Fruit fly (Drosophila melanogaster) whole organism, embryonic: Measurements from ENCODE around the gene CG43367.

Source experiments
- CG10147 ChIP-seq: fragments of 200-800 bp; sonication (Bioruptor generic); optimal IDR thresholded peaks from 2 replicates; lab custom pipeline; 2019; ENCODE audit warnings: missing biosample characterization, mild to moderate bottlenecking, missing genetic modification characterization, moderate library complexity
- CG12104 ChIP-seq: fragments of 200-800 bp; sonication (Bioruptor generic); optimal IDR thresholded peaks from 3 replicates; lab custom pipeline; 2016; ENCODE audit warnings: missing biosample characterization, missing genetic modification characterization
- CG15073 ChIP-seq: fragments of 200-800 bp; sonication (Bioruptor generic); optimal IDR thresholded peaks from 2 replicates; lab custom pipeline; 2016; ENCODE audit warnings: missing biosample characterization, missing genetic modification characterization
- CG17385 ChIP-seq: fragments of 200-800 bp; sonication (Bioruptor generic); optimal IDR thresholded peaks from 3 replicates; lab custom pipeline; 2018; ENCODE audit warnings: missing biosample characterization, mild to moderate bottlenecking, missing genetic modification characterization
- CG2129 ChIP-seq: fragments of 200-800 bp; sonication (Bioruptor generic); IDR thresholded peaks from 2 replicates; pipeline ENCODE4 v1.3.6; 2022; ENCODE audit warnings: missing biosample characterization, missing genetic modification characterization; ENCODE audit not compliant: partially characterized antibody
- CG2199 ChIP-seq: fragments of 200-800 bp; sonication (Bioruptor generic); IDR thresholded peaks from 3 replicates; pipeline ENCODE4 v1.3.6; 2022; ENCODE audit warnings: missing biosample characterization, missing genetic modification characterization
- CG31224 ChIP-seq: fragments of 200-800 bp; sonication (Bioruptor generic); IDR thresholded peaks from 2 replicates; pipeline ENCODE4 v1.3.6; 2022; ENCODE audit warnings: missing biosample characterization, missing genetic modification characterization
- CG31441 ChIP-seq: fragments of 200-800 bp; sonication (Bioruptor generic); IDR thresholded peaks from 2 replicates; pipeline ENCODE4 v1.3.6; 2022; ENCODE audit warnings: missing biosample characterization, missing genetic modification characterization
- CG3163 ChIP-seq: fragments of 200-800 bp; sonication (Bioruptor generic); optimal IDR thresholded peaks from 3 replicates; lab custom pipeline; 2016; ENCODE audit warnings: missing biosample characterization, missing genetic modification characterization
- CG3995 ChIP-seq: fragments of 200-800 bp; sonication (Bioruptor generic); optimal IDR thresholded peaks from 3 replicates; lab custom pipeline; 2016; ENCODE audit warnings: missing biosample characterization, missing genetic modification characterization
- CG42726 ChIP-seq: fragments of 200-800 bp; sonication (Bioruptor generic); IDR thresholded peaks from 2 replicates; pipeline ENCODE4 v1.3.6; 2022; ENCODE audit warnings: missing biosample characterization, missing genetic modification characterization; ENCODE audit not compliant: partially characterized antibody
- CG4360 ChIP-seq: fragments of 200-800 bp; sonication (Bioruptor generic); IDR thresholded peaks from 2 replicates; pipeline ENCODE4 v1.3.6; 2022; ENCODE audit warnings: missing biosample characterization, missing genetic modification characterization
- CG6791 ChIP-seq: fragments of 200-800 bp; sonication (Bioruptor generic); IDR thresholded peaks from 3 replicates; pipeline ENCODE4 v1.3.6; 2022; ENCODE audit warnings: missing biosample characterization, missing genetic modification characterization; ENCODE audit not compliant: partially characterized antibody
- CG9609 ChIP-seq: fragments of 200-800 bp; sonication (Bioruptor generic); optimal IDR thresholded peaks from 3 replicates; lab custom pipeline; 2016; ENCODE audit warnings: missing biosample characterization, missing genetic modification characterization
- H15 ChIP-seq: fragments of 200-800 bp; sonication (Bioruptor generic); IDR thresholded peaks from 3 replicates; pipeline ENCODE4 v1.3.6; 2022; ENCODE audit warnings: missing biosample characterization, missing genetic modification characterization
- Jarid2 ChIP-seq: fragments of 200-800 bp; sonication (Bioruptor generic); optimal IDR thresholded peaks from 3 replicates; lab custom pipeline; 2017; ENCODE audit warnings: mild to moderate bottlenecking, missing biosample characterization, missing genetic modification reagents, missing genetic modification characterization
- Myb ChIP-seq: fragments of 200-800 bp; sonication (Bioruptor generic); optimal IDR thresholded peaks from 2 replicates; lab custom pipeline; 2016; ENCODE audit warnings: missing biosample characterization, missing genetic modification characterization
- Oaz ChIP-seq: fragments of 200-800 bp; sonication (Bioruptor generic); IDR thresholded peaks from 2 replicates; pipeline ENCODE4 v1.3.6; 2022; ENCODE audit warnings: missing biosample characterization, missing genetic modification characterization
- PHDP ChIP-seq: fragments of 200-800 bp; sonication (Bioruptor generic); optimal IDR thresholded peaks from 3 replicates; lab custom pipeline; 2018; ENCODE audit warnings: missing biosample characterization, mild to moderate bottlenecking, missing genetic modification characterization, moderate library complexity
- Scr ChIP-seq: fragments of 200-800 bp; sonication (Bioruptor generic); IDR thresholded peaks from 2 replicates; pipeline ENCODE4 v1.3.6; 2022; ENCODE audit warnings: missing biosample characterization, missing genetic modification characterization; ENCODE audit not compliant: partially characterized antibody
- Sry-β ChIP-seq: fragments of 200-800 bp; sonication (Bioruptor generic); optimal IDR thresholded peaks from 2 replicates; lab custom pipeline; 2018; ENCODE audit warnings: missing biosample characterization, mild to moderate bottlenecking, missing genetic modification characterization, moderate library complexity
- Ssrp ChIP-seq: fragments of 200-800 bp; sonication (Bioruptor generic); optimal IDR thresholded peaks from 2 replicates; lab custom pipeline; 2018; ENCODE audit warnings: missing biosample characterization, mild to moderate bottlenecking, missing genetic modification characterization, moderate library complexity
- Stat92E ChIP-seq, 3 experiments: fragments of >200 bp in 2 of 3; fragments of 200-800 bp in 1 of 3; sonication (Bioruptor generic) in 1 of 3; optimal IDR thresholded peaks; 2 replicates each; lab custom pipeline; 2017 to 2019; ENCODE audit warnings: missing biosample characterization in 3 of 3, missing genetic modification characterization in 3 of 3, mild to moderate bottlenecking in 1 of 3, moderate library complexity in 1 of 3
- Trl ChIP-seq, 3 experiments: fragments of >200 bp in 2 of 3; fragments of 200-800 bp in 1 of 3; sonication (Bioruptor generic) in 1 of 3; optimal IDR thresholded peaks; 2 replicates in 1 of 3; 3 replicates in 2 of 3; lab custom pipeline; 2016 to 2017; ENCODE audit warnings: missing biosample characterization in 1 of 3, missing genetic modification characterization in 1 of 3
- Vsx1 ChIP-seq: fragments of 200-800 bp; sonication (Bioruptor generic); optimal IDR thresholded peaks from 2 replicates; lab custom pipeline; 2017; ENCODE audit warnings: missing biosample characterization, mild to moderate bottlenecking, missing genetic modification characterization, missing genetic modification reagents
- ash1 ChIP-seq: fragments of 200-800 bp; sonication (Bioruptor generic); optimal IDR thresholded peaks from 2 replicates; lab custom pipeline; 2018; ENCODE audit warnings: missing biosample characterization, mild to moderate bottlenecking, missing genetic modification characterization
- cg ChIP-seq: fragments of 200-800 bp; sonication (Bioruptor generic); optimal IDR thresholded peaks from 3 replicates; lab custom pipeline; 2019; ENCODE audit warnings: missing biosample characterization, mild to moderate bottlenecking, missing genetic modification characterization, moderate library complexity
- ci ChIP-seq: fragments of 200-800 bp; sonication (Bioruptor generic); IDR thresholded peaks from 3 replicates; pipeline ENCODE4 v1.3.6; 2022; ENCODE audit warnings: missing biosample characterization, missing genetic modification characterization
- croc ChIP-seq: fragments of 200-800 bp; sonication (Bioruptor generic); conservative IDR thresholded peaks from 3 replicates; pipeline ENCODE4 v1.3.6; 2022; ENCODE audit warnings: missing biosample characterization, missing genetic modification characterization
- dysf ChIP-seq: fragments of 200-800 bp; sonication (Bioruptor generic); IDR thresholded peaks from 3 replicates; pipeline ENCODE4 v1.3.6; 2022; ENCODE audit warnings: missing biosample characterization, missing genetic modification characterization
- eve ChIP-seq, 2 experiments: fragments of >200 bp; optimal IDR thresholded peaks; 2 replicates each; lab custom pipeline; 2017; ENCODE audit warnings: missing biosample characterization in 2 of 2, missing genetic modification characterization in 2 of 2
- gt ChIP-seq: fragments of 200-800 bp; sonication (Bioruptor generic); IDR thresholded peaks from 2 replicates; pipeline ENCODE4 v1.3.6; 2022; ENCODE audit warnings: missing biosample characterization, missing genetic modification characterization
- insv ChIP-seq, 2 experiments: fragments of 200-800 bp; sonication (Bioruptor generic); optimal IDR thresholded peaks; 3 replicates each; lab custom pipeline; 2016 to 2018; ENCODE audit warnings: missing biosample characterization in 2 of 2, missing genetic modification characterization in 2 of 2
- klu ChIP-seq: fragments of 200-800 bp; sonication (Bioruptor generic); IDR thresholded peaks from 2 replicates; pipeline ENCODE4 v1.3.6; 2022; ENCODE audit warnings: missing biosample characterization, missing genetic modification characterization
- kni ChIP-seq: fragments of 200-800 bp; sonication (Bioruptor generic); optimal IDR thresholded peaks from 3 replicates; lab custom pipeline; 2017; ENCODE audit warnings: mild to moderate bottlenecking, missing biosample characterization, missing genetic modification reagents, missing genetic modification characterization
- lab ChIP-seq: fragments of 200-800 bp; sonication (Bioruptor generic); optimal IDR thresholded peaks from 3 replicates; lab custom pipeline; 2017; ENCODE audit warnings: missing biosample characterization, missing genetic modification characterization, mild to moderate bottlenecking, moderate library complexity, missing genetic modification reagents
- lola ChIP-seq, 3 experiments: fragments of >200 bp in 2 of 3; fragments of 200-800 bp in 1 of 3; sonication (Bioruptor generic) in 1 of 3; optimal IDR thresholded peaks; 2 replicates each; lab custom pipeline; 2017 to 2019; ENCODE audit warnings: missing biosample characterization in 3 of 3, missing genetic modification characterization in 3 of 3, mild to moderate bottlenecking in 1 of 3, moderate library complexity in 1 of 3
- nerfin-1 ChIP-seq: fragments of 200-800 bp; sonication (Bioruptor generic); optimal IDR thresholded peaks from 3 replicates; lab custom pipeline; 2019; ENCODE audit warnings: missing biosample characterization, mild to moderate bottlenecking, missing genetic modification characterization, moderate library complexity
- pros ChIP-seq: fragments of 200-800 bp; sonication (Bioruptor generic); optimal IDR thresholded peaks from 3 replicates; lab custom pipeline; 2019; ENCODE audit warnings: missing biosample characterization, mild to moderate bottlenecking, missing genetic modification characterization, moderate library complexity
- sr ChIP-seq: fragments of 200-800 bp; sonication (Bioruptor generic); IDR thresholded peaks from 3 replicates; pipeline ENCODE4 v1.3.6; 2022; ENCODE audit warnings: missing biosample characterization, missing genetic modification characterization
- stc ChIP-seq: fragments of 200-800 bp; sonication (Bioruptor generic); IDR thresholded peaks from 2 replicates; pipeline ENCODE4 v1.3.6; 2022; ENCODE audit warnings: missing biosample characterization, missing genetic modification characterization
- tll ChIP-seq, 2 experiments: fragments of 200-800 bp in 1 of 2; fragments of >200 bp in 1 of 2; sonication (Bioruptor generic) in 1 of 2; optimal IDR thresholded peaks; 2 replicates each; lab custom pipeline; 2017 to 2019; ENCODE audit warnings: missing biosample characterization in 2 of 2, missing genetic modification characterization in 2 of 2, mild to moderate bottlenecking in 1 of 2, moderate library complexity in 1 of 2
- ttk ChIP-seq: fragments of 200-800 bp; sonication (Bioruptor generic); IDR thresholded peaks from 2 replicates; pipeline ENCODE4 v2.1.2; 2022; ENCODE audit warnings: missing biosample characterization, missing genetic modification characterization
- usp ChIP-seq: fragments of >200 bp; optimal IDR thresholded peaks from 2 replicates; lab custom pipeline; 2017; ENCODE audit warnings: missing biosample characterization, missing genetic modification characterization
- zfh2 ChIP-seq: fragments of 200-800 bp; sonication (Bioruptor generic); optimal IDR thresholded peaks from 2 replicates; lab custom pipeline; 2016; ENCODE audit warnings: missing biosample characterization, missing genetic modification characterization

Gene CG43367

dm6 chr3L:4252121-4252861 is 58.5 kb downstream of the CG43367 start (continued):
- TF ChIP-seq CG3163 (GFP tag; lab: Kevin White, UChicago) (peak; percentile 81), Trl (optimal IDR thresholded peaks at IDR 0.05; lab: Kevin White, UChicago) (peak; percentile 42 to 62), Trl (GFP tag; optimal IDR thresholded peaks at IDR 0.05; lab: Kevin White, UChicago) (no peak), pros (GFP tag; lab: Kevin White, UChicago) (peak; percentile 90), CG17385 (peak; percentile 91), tll (GFP tag; optimal IDR thresholded peaks at IDR 0.05; lab: Kevin White, UChicago) (peak; percentile 23 to 75), lola (GFP tag; optimal IDR thresholded peaks at IDR 0.05; lab: Kevin White, UChicago) (peak in 1 of 3 experiments; percentile 8), Scr (GFP tag; lab: Robert Waterston, UW) (no peak), CG2199 (GFP tag; lab: Robert Waterston, UW) (0 out of 3 replicates have a peak, but pooled peaks have one; percentile 16), Myb (GFP tag; lab: Kevin White, UChicago) (peak; percentile 8), ash1 (no peak), CG4360 (GFP tag; lab: Robert Waterston, UW) (peak; percentile 99), CG31441 (peak; percentile 48; the same call in 1 of the 2 replicates), kni (peak; percentile 46), Sry-β (peak; percentile 85), CG15073 (GFP tag; lab: Kevin White, UChicago) (no peak), croc (GFP tag; lab: Robert Waterston, UW) (no peak), cg (peak; percentile 65), H15 (GFP tag; lab: Robert Waterston, UW) (no peak), CG3995 (peak; percentile 92)
- TF ChIP-seq, all 482 proteins: peak for 23

dm6 chr3L:4252862-4253610 is 59.2 kb downstream of the CG43367 start:
- no peak for TF ChIP-seq zfh2 (GFP tag; lab: Kevin White, UChicago)
- TF ChIP-seq gt, result no peak
- no peak for TF ChIP-seq ci
- TF ChIP-seq CG2129 (GFP tag; lab: Robert Waterston, UW), result no peak
- no peak for TF ChIP-seq CG42726 (GFP tag; lab: Robert Waterston, UW)
- TF ChIP-seq CG2199 (GFP tag; lab: Robert Waterston, UW), result 0 out of 3 replicates have a peak, but pooled peaks have one; percentile 27
- no peak for TF ChIP-seq CG9609 (GFP tag; lab: Kevin White, UChicago)
- no peak for TF ChIP-seq lab (GFP tag; lab: Kevin White, UChicago)
- no peak for TF ChIP-seq stc
- TF ChIP-seq eve (GFP tag; optimal IDR thresholded peaks at IDR 0.05; lab: Kevin White, UChicago), result no peak
- TF ChIP-seq CG10147 (GFP tag; lab: Kevin White, UChicago), result no peak
- no peak for TF ChIP-seq sr
- no peak for TF ChIP-seq dysf
- peak; percentile 88 for TF ChIP-seq nerfin-1 (tag; lab: Kevin White, UChicago)
- no peak for TF ChIP-seq Oaz (GFP tag; lab: Robert Waterston, UW)
- TF ChIP-seq CG6791 (GFP tag; lab: Robert Waterston, UW), result no peak
- TF ChIP-seq CG15073 (GFP tag; lab: Kevin White, UChicago), result no peak
- no peak for TF ChIP-seq Stat92E (GFP tag; optimal IDR thresholded peaks at IDR 0.05; lab: Kevin White, UChicago)
- no peak for TF ChIP-seq PHDP
- no peak for TF ChIP-seq Ssrp
- TF ChIP-seq croc (GFP tag; lab: Robert Waterston, UW), result no peak
- no peak for TF ChIP-seq usp (GFP tag; lab: Kevin White, UChicago)
- TF ChIP-seq CG12104 (GFP tag; lab: Kevin White, UChicago), result no peak
- TF ChIP-seq Vsx1, result no peak
- TF ChIP-seq klu (GFP tag; lab: Robert Waterston, UW), result no peak
- TF ChIP-seq Jarid2, result no peak
- no peak for TF ChIP-seq CG31224 (GFP tag; lab: Robert Waterston, UW)
- peak in 1 of 2 experiments; percentile 15 for TF ChIP-seq insv (GFP tag; optimal IDR thresholded peaks at IDR 0.05; lab: Kevin White, UChicago)
- TF ChIP-seq CG17385, result no peak
- no peak for TF ChIP-seq ttk (GFP tag; lab: Robert Waterston, UW)
- TF ChIP-seq Trl (optimal IDR thresholded peaks at IDR 0.05; lab: Kevin White, UChicago), result peak in 1 of 2 experiments; percentile 0
- no peak for TF ChIP-seq Trl (GFP tag; optimal IDR thresholded peaks at IDR 0.05; lab: Kevin White, UChicago)
